Fruit fly (Drosophila melanogaster): ENCODE results near the gene betaCOP.

Gene betaCOP

DNA sequence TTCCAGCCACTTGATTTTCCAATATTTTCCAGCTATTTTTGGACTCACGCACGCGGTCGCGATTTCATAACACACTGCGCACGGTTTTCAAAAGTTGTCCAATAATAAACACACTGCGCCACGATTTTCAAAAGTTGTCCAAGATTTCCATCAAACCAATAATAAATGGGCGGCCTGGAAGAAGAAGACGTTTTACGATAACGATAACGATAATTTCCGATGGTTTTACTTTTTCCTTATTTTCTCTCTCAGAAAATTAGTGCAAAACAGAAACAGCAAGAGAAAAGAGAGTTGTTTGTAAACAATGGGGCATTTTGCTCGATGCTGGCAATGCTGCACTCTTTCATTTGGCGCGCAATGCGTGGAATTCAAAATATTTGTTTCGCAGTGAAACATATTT, 24.9 kb upstream of the betaCOP start, which contains the start of gene Nt5b:
Nt5b (minus strand) TSS at position 207 of the 400 bp plus-strand sequence.
- TF ChIP-seq bbx (GFP tag; IDR thresholded peaks at IDR 0.05; ENCODE audit: partially characterized antibody): peak; percentile 31; the same call in 1 of the 2 replicates
- no peak for TF ChIP-seq CG1792 (GFP tag; optimal IDR thresholded peaks at IDR 0.05)
- no peak for TF ChIP-seq chinmo (GFP tag; IDR thresholded peaks at IDR 0.05; ENCODE audit: partially characterized antibody)
- TF ChIP-seq pros (GFP tag; optimal IDR thresholded peaks at IDR 0.05): no peak
- no peak for TF ChIP-seq Fer1 (GFP tag; optimal IDR thresholded peaks at IDR 0.05)
- peak; percentile 34; the same call in 1 of the 3 replicates for TF ChIP-seq knrl (GFP tag; IDR thresholded peaks at IDR 0.05; ENCODE audit: partially characterized antibody)
- TF ChIP-seq BEAF-32 (GFP tag; optimal IDR thresholded peaks at IDR 0.05): peak; percentile 25
- TF ChIP-seq psq (GFP tag; optimal IDR thresholded peaks at IDR 0.05): peak; percentile 45
- peak; percentile 15; the same call in 1 of the 3 replicates for TF ChIP-seq HLH4C (GFP tag; IDR thresholded peaks at IDR 0.05; ENCODE audit: partially characterized antibody)
- TF ChIP-seq CG17385 (GFP tag; optimal IDR thresholded peaks at IDR 0.05): peak; percentile 88
- TF ChIP-seq Nf-YB (GFP tag; optimal IDR thresholded peaks at IDR 0.05): no peak
- no peak for TF ChIP-seq sima (GFP tag; optimal IDR thresholded peaks at IDR 0.05)
- TF ChIP-seq Dref (GFP tag; IDR thresholded peaks at IDR 0.05): peak; percentile 60
- TF ChIP-seq phol (tag; optimal IDR thresholded peaks at IDR 0.05): no peak
- TF ChIP-seq CG12219 (GFP tag; optimal IDR thresholded peaks at IDR 0.05): no peak
- peak; percentile 66 for TF ChIP-seq stwl (tag; optimal IDR thresholded peaks at IDR 0.05)
- TF ChIP-seq Hmr (GFP tag; optimal IDR thresholded peaks at IDR 0.05): no peak
- no peak for TF ChIP-seq H2.0 (GFP tag; IDR thresholded peaks at IDR 0.05)
- TF ChIP-seq CG11723 (GFP tag; optimal IDR thresholded peaks at IDR 0.05): no peak
- peak in 1 of 2 experiments; percentile 74 for TF ChIP-seq Pdp1 (GFP tag; optimal IDR thresholded peaks at IDR 0.05)
- TF ChIP-seq CG1233 (GFP tag; optimal IDR thresholded peaks at IDR 0.05): no peak
- no peak for TF ChIP-seq Adf1 (GFP tag; IDR thresholded peaks at IDR 0.05)
- TF ChIP-seq tup (GFP tag; optimal IDR thresholded peaks at IDR 0.05): no peak
- no peak for TF ChIP-seq Mad (GFP tag; optimal IDR thresholded peaks at IDR 0.05)
- 0 out of 3 replicates have a peak, but pooled peaks have one; percentile 38 for TF ChIP-seq Doc3 (GFP tag; IDR thresholded peaks at IDR 0.05; ENCODE audit: partially characterized antibody)
- no peak for TF ChIP-seq cas (GFP tag; IDR thresholded peaks at IDR 0.05)
- TF ChIP-seq Scr (GFP tag; IDR thresholded peaks at IDR 0.05; ENCODE audit: partially characterized antibody): peak; percentile 36; the same call in 1 of the 2 replicates
- TF ChIP-seq CG11093 (GFP tag; IDR thresholded peaks at IDR 0.05): no peak
- peak; percentile 65 for TF ChIP-seq CG13287 (GFP tag; IDR thresholded peaks at IDR 0.05; ENCODE audit: partially characterized antibody)
- no peak for TF ChIP-seq jing (GFP tag; optimal IDR thresholded peaks at IDR 0.05)
- TF ChIP-seq CG8290 (GFP tag; optimal IDR thresholded peaks at IDR 0.05): peak; percentile 28
- peak in 1 of 2 experiments; percentile 4 for TF ChIP-seq CG8290 (tag; optimal IDR thresholded peaks at IDR 0.05)
- no peak for TF ChIP-seq CG1647 (GFP tag; optimal IDR thresholded peaks at IDR 0.05)
- TF ChIP-seq CG18476 (GFP tag; optimal IDR thresholded peaks at IDR 0.05): no peak
- no peak for TF ChIP-seq oc (tag; optimal IDR thresholded peaks at IDR 0.05)
- no peak for TF ChIP-seq Med (GFP tag)
- TF ChIP-seq CG12104 (GFP tag; optimal IDR thresholded peaks at IDR 0.05): no peak
- TF ChIP-seq CG6791 (GFP tag; IDR thresholded peaks at IDR 0.05; ENCODE audit: partially characterized antibody): peak; percentile 65; the same call in 1 of the 3 replicates
- peak; percentile 23; the same call in 1 of the 2 replicates for TF ChIP-seq tna (GFP tag; IDR thresholded peaks at IDR 0.05; ENCODE audit: partially characterized antibody)
- no peak for TF ChIP-seq CG8478 (optimal IDR thresholded peaks at IDR 0.05)
- TF ChIP-seq unc-4 (GFP tag; IDR thresholded peaks at IDR 0.05; ENCODE audit: partially characterized antibody): 0 out of 2 replicates have a peak, but pooled peaks have one; percentile 23
- no peak for TF ChIP-seq Kr (GFP tag; optimal IDR thresholded peaks at IDR 0.05)
- TF ChIP-seq Oaz (GFP tag; IDR thresholded peaks at IDR 0.05): no peak
- TF ChIP-seq Bteb2 (GFP tag; optimal IDR thresholded peaks at IDR 0.05): no peak
- no peak for TF ChIP-seq ttk (GFP tag; IDR thresholded peaks at IDR 0.05)
- TF ChIP-seq salm (tag; optimal IDR thresholded peaks at IDR 0.05): no peak
- no peak for TF ChIP-seq dan (GFP tag; IDR thresholded peaks at IDR 0.05)
- TF ChIP-seq CG9876 (GFP tag; optimal IDR thresholded peaks at IDR 0.05): no peak
- no peak for TF ChIP-seq stc (GFP tag; IDR thresholded peaks at IDR 0.05)
- TF ChIP-seq Fer3 (tag; optimal IDR thresholded peaks at IDR 0.05): no peak
